Worm (Caenorhabditis elegans): Measurements from ENCODE around the gene coa-3.

ce11 chrII:4585327-4585726 lies 17.1 kb downstream of the coa-3 start:
- no peak for TF ChIP-seq elt-3 (tag; optimal IDR thresholded peaks at IDR 0.05)
- TF ChIP-seq nhr-11 (tag; optimal IDR thresholded peaks at IDR 0.05) = no peak
